Worm (Caenorhabditis elegans) whole organism, early embryonic: ENCODE results near the gene F53A2.1.

Experiments used
- flt-1 ChIP-seq: fragments of 200-800 bp; sonication (Bioruptor generic); IDR thresholded peaks from 2 replicates; pipeline ENCODE4 v1.3.6; 2022; ENCODE audit warnings: missing genetic modification characterization, missing compliant biosample characterization
- scrt-1 ChIP-seq: fragments of 200-800 bp; sonication (Bioruptor generic); IDR thresholded peaks from 2 replicates; pipeline ENCODE4 v1.3.6; 2022; ENCODE audit warnings: missing genetic modification characterization, missing compliant biosample characterization

DNA sequence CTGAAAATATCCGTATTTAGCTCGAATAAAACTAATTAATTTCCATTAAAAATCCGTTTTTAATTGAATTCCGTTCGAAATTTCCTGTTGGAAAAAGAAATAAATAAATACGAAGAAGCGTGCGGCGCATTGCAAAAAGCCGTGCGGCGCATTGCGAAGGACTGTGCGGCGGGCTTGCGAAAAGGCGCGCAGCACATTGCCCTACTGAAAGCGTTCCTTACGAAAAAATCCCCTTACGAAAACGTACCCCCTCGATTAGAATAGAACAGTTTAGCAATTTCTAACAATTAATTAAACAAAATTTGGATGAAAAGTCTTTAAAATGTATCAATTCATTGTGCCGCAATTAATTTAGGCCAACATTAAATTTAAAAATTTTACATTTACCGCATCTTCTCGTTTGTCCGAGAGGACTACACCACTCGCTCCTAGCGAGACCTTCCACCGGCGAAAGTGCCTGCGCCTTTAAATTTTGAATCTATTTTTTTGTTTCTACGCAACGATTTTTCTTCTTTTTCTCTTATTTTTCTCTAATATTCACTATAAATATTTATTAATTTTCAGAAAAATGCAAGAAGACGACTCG, 28.3 kb downstream of the F53A2.1 start, which contains the start of gene npp-18:
- TF ChIP-seq scrt-1 (peak; percentile 84), flt-1 (GFP tag; lab: Robert Waterston, UW) (peak; percentile 73)
